Worm (Caenorhabditis elegans) whole organism, young adult: ENCODE measurements around the gene C53D6.7.

Experiments used
- B0035.1 ChIP-seq: sonication (generic microtip); optimal IDR thresholded peaks from 2 replicates; lab custom pipeline; 2016; ENCODE audit warnings: missing genetic modification characterization, mild to moderate bottlenecking, missing compliant biosample characterization, missing genotype, missing genetic modification reagents
- B0261.1 ChIP-seq: sonication (generic microtip); optimal IDR thresholded peaks from 2 replicates; lab custom pipeline; 2016; ENCODE audit warnings: mild to moderate bottlenecking, missing genetic modification characterization, moderate library complexity, missing compliant biosample characterization
- B0336.3 ChIP-seq: fragments of 200-800 bp; sonication (Bioruptor generic); IDR thresholded peaks from 2 replicates; pipeline ENCODE4 v1.3.6; 2022; ENCODE audit warnings: missing genetic modification characterization, missing compliant biosample characterization
- C06A6.2 ChIP-seq: fragments of 200-800 bp; sonication (Bioruptor generic); conservative IDR thresholded peaks from 2 replicates; pipeline ENCODE4 v1.3.6; 2022; ENCODE audit warnings: missing genetic modification characterization, missing compliant biosample characterization
- C17E4.6 ChIP-seq: fragments of 200-800 bp; sonication (Bioruptor generic); IDR thresholded peaks from 2 replicates; pipeline ENCODE4 v1.3.6; 2022; ENCODE audit warnings: missing genetic modification reagents, missing genetic modification characterization, missing compliant biosample characterization
- F37B4.10 ChIP-seq: fragments of 200-800 bp; sonication (Bioruptor generic); IDR thresholded peaks from 2 replicates; pipeline ENCODE4 v1.3.6; 2022; ENCODE audit warnings: missing genetic modification characterization, missing compliant biosample characterization
- F49E8.2 ChIP-seq: sonication (generic microtip); optimal IDR thresholded peaks from 3 replicates; lab custom pipeline; 2017; ENCODE audit warnings: missing genetic modification characterization, mild to moderate bottlenecking, missing compliant biosample characterization, antibody characterized with exemption, moderate library complexity; ENCODE audit not compliant: insufficient read depth
- F52B5.7 ChIP-seq: sonication (generic microtip); optimal IDR thresholded peaks from 2 replicates; lab custom pipeline; 2016; ENCODE audit warnings: mild to moderate bottlenecking, missing genetic modification characterization, missing compliant biosample characterization
- F57A8.1 ChIP-seq: fragments of 200-800 bp; sonication (Bioruptor generic); optimal IDR thresholded peaks from 2 replicates; lab custom pipeline; 2018; ENCODE audit warnings: mild to moderate bottlenecking, missing genetic modification characterization, moderate library complexity, missing compliant biosample characterization
- T26A5.8 ChIP-seq: sonication (generic microtip); optimal IDR thresholded peaks from 2 replicates; lab custom pipeline; 2016; ENCODE audit warnings: missing genetic modification characterization, missing compliant biosample characterization
- Y53F4B.3 ChIP-seq: fragments of 200-800 bp; sonication (Bioruptor generic); IDR thresholded peaks from 2 replicates; pipeline ENCODE4 v1.3.6; 2022; ENCODE audit warnings: missing genetic modification reagents, missing genetic modification characterization, missing compliant biosample characterization
- ama-1 ChIP-seq, 3 experiments: fragments of 150-350 bp in 1 of 3; sonication (generic microtip) in 2 of 3; optimal IDR thresholded peaks; 2 replicates each; lab custom pipeline; 2014 to 2018; ENCODE audit warnings: missing biosample characterization in 2 of 3, missing genetic modification characterization in 2 of 3, missing genetic modification reagents in 2 of 3
- aptf-2 ChIP-seq: fragments of 200-800 bp; sonication (Bioruptor generic); conservative IDR thresholded peaks from 2 replicates; pipeline ENCODE4 v1.3.6; 2022; ENCODE audit warnings: missing genetic modification reagents, missing genetic modification characterization, missing compliant biosample characterization
- attf-3 ChIP-seq: fragments of 200-800 bp; sonication (Bioruptor generic); conservative IDR thresholded peaks from 2 replicates; pipeline ENCODE4 v1.3.6; 2022; ENCODE audit warnings: missing genetic modification reagents, missing genetic modification characterization, missing compliant biosample characterization
- bed-2 ChIP-seq: fragments of 200-800 bp; sonication (Bioruptor generic); IDR thresholded peaks from 2 replicates; pipeline ENCODE4 v1.3.6; 2022; ENCODE audit warnings: missing genetic modification reagents, missing genetic modification characterization, missing compliant biosample characterization
- ccch-3 ChIP-seq: fragments of 200-800 bp; sonication (Bioruptor generic); optimal IDR thresholded peaks from 2 replicates; lab custom pipeline; 2018; ENCODE audit warnings: mild to moderate bottlenecking, missing genetic modification characterization, missing compliant biosample characterization
- cebp-1 ChIP-seq, 2 experiments: fragments of 200-800 bp in 1 of 2; sonication (Bioruptor generic) in 1 of 2; sonication (generic microtip) in 1 of 2; IDR thresholded peaks in 1 of 2; optimal IDR thresholded peaks in 1 of 2; 2 replicates each; pipeline versions ENCODE4 v1.3.6 to Lab custom; 2017 to 2022; ENCODE audit warnings: missing compliant biosample characterization in 2 of 2, missing genetic modification characterization in 2 of 2, mild to moderate bottlenecking in 1 of 2, missing genetic modification reagents in 1 of 2, moderate library complexity in 1 of 2
- ceh-58 ChIP-seq: fragments of 200-800 bp; sonication (Bioruptor generic); IDR thresholded peaks from 2 replicates; pipeline ENCODE4 v1.3.6; 2022; ENCODE audit warnings: missing genetic modification characterization, missing compliant biosample characterization
- ceh-79 ChIP-seq: sonication (generic microtip); optimal IDR thresholded peaks from 2 replicates; lab custom pipeline; 2017; ENCODE audit warnings: mild to moderate bottlenecking, missing genetic modification characterization, missing compliant biosample characterization
- dpl-1 ChIP-seq: fragments of 150-350 bp; optimal IDR thresholded peaks from 2 replicates; lab custom pipeline; 2014; ENCODE audit warnings: missing biosample characterization, missing genetic modification reagents, missing genetic modification characterization
- egl-44 ChIP-seq: fragments of 200-800 bp; sonication (Bioruptor generic); IDR thresholded peaks from 2 replicates; pipeline ENCODE4 v1.3.6; 2022; ENCODE audit warnings: missing genetic modification reagents, missing genetic modification characterization, missing compliant biosample characterization
- hlh-12 ChIP-seq: sonication (generic microtip); optimal IDR thresholded peaks from 2 replicates; lab custom pipeline; 2016; ENCODE audit warnings: missing genetic modification characterization, missing compliant biosample characterization
- hlh-26 ChIP-seq: fragments of 200-800 bp; sonication (Bioruptor generic); conservative IDR thresholded peaks from 2 replicates; pipeline ENCODE4 v1.3.6; 2022; ENCODE audit warnings: missing genetic modification reagents, missing genetic modification characterization, missing compliant biosample characterization
- hsf-1 ChIP-seq: fragments of 200-800 bp; sonication (Bioruptor generic); IDR thresholded peaks from 2 replicates; pipeline ENCODE4 v1.3.6; 2022; ENCODE audit warnings: missing genetic modification reagents, missing genetic modification characterization, missing compliant biosample characterization
- lag-1 ChIP-seq: fragments of 200-800 bp; sonication (Bioruptor generic); IDR thresholded peaks from 2 replicates; pipeline ENCODE4 v1.3.6; 2022; ENCODE audit warnings: missing genetic modification reagents, missing genetic modification characterization, missing compliant biosample characterization
- let-526 ChIP-seq: fragments of 200-800 bp; sonication (Bioruptor generic); IDR thresholded peaks from 2 replicates; pipeline ENCODE4 v1.3.6; 2022; ENCODE audit warnings: missing genetic modification reagents, missing genetic modification characterization, missing compliant biosample characterization
- lin-54 ChIP-seq: fragments of 200-800 bp; sonication (Bioruptor generic); optimal IDR thresholded peaks from 2 replicates; lab custom pipeline; 2018; ENCODE audit warnings: mild to moderate bottlenecking, missing genetic modification characterization, missing compliant biosample characterization
- lir-1 ChIP-seq: fragments of 200-800 bp; sonication (Bioruptor generic); conservative IDR thresholded peaks from 2 replicates; pipeline ENCODE4 v1.3.6; 2022; ENCODE audit warnings: missing genetic modification reagents, missing genetic modification characterization, missing compliant biosample characterization
- madf-10 ChIP-seq: sonication (generic microtip); optimal IDR thresholded peaks from 2 replicates; lab custom pipeline; 2016; ENCODE audit warnings: mild to moderate bottlenecking, missing genetic modification characterization, missing compliant biosample characterization
- mel-28 ChIP-seq: sonication (generic microtip); optimal IDR thresholded peaks from 2 replicates; lab custom pipeline; 2016; ENCODE audit warnings: borderline replicate concordance, mild to moderate bottlenecking, missing genetic modification characterization, missing compliant biosample characterization
- nfya-1 ChIP-seq: sonication (generic microtip); optimal IDR thresholded peaks from 2 replicates; lab custom pipeline; 2017; ENCODE audit warnings: antibody characterized with exemption, missing compliant biosample characterization, missing genetic modification characterization, borderline replicate concordance; ENCODE audit not compliant: insufficient read depth
- nhr-179 ChIP-seq: sonication (generic microtip); optimal IDR thresholded peaks from 2 replicates; lab custom pipeline; 2016; ENCODE audit warnings: mild to moderate bottlenecking, missing genetic modification characterization, missing compliant biosample characterization
- rec-8 ChIP-seq, 2 experiments: sonication (generic microtip); optimal IDR thresholded peaks; 2 replicates each; lab custom pipeline; 2016; ENCODE audit warnings: mild to moderate bottlenecking in 2 of 2, missing genetic modification characterization in 2 of 2, missing genetic modification reagents in 2 of 2, missing genotype in 2 of 2, missing biosample characterization in 1 of 2, missing compliant biosample characterization in 1 of 2, moderate library complexity in 1 of 2
- repo-1 ChIP-seq: sonication (generic microtip); optimal IDR thresholded peaks from 2 replicates; lab custom pipeline; 2017; ENCODE audit warnings: mild to moderate bottlenecking, missing genetic modification characterization, missing compliant biosample characterization
- sea-2 ChIP-seq: fragments of 200-800 bp; sonication (Bioruptor generic); IDR thresholded peaks from 2 replicates; pipeline ENCODE4 v1.3.6; 2022; ENCODE audit warnings: missing genetic modification characterization, missing compliant biosample characterization
- unc-62 ChIP-seq: fragments of 150-350 bp; optimal IDR thresholded peaks from 2 replicates; lab custom pipeline; 2014; ENCODE audit warnings: missing biosample characterization, missing genetic modification reagents, missing genetic modification characterization
- xnd-1 ChIP-seq: sonication (generic microtip); optimal IDR thresholded peaks from 2 replicates; lab custom pipeline; 2016; ENCODE audit warnings: missing genotype, missing genetic modification reagents, missing genetic modification characterization, missing compliant biosample characterization
- ztf-28 ChIP-seq: fragments of 200-800 bp; sonication (Bioruptor generic); IDR thresholded peaks from 2 replicates; pipeline ENCODE4 v1.3.6; 2022; ENCODE audit warnings: missing genetic modification reagents, missing genetic modification characterization, missing compliant biosample characterization

C53D6.7 gene

DNA sequence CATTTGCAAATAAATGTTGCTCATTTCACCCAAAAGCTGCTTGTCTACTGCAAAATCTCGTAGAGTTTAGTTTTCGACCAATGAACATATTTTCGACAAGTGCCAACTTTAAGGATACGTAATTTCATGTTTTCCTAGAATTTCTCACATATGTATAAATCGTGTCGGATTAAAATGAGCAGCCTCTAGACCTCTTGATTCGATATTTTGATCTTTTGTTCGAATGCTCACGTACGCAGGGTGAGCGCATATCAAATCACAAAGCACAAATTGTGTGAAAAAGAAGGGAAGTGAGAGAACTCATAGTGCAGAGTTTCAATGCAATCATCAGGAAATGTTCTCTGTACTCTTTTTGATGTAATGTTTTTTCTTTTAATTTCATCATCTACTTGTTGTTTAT lies 26.6 kb upstream of the C53D6.7 start:
- no peak for TF ChIP-seq cebp-1 (GFP tag; IDR thresholded peaks at IDR 0.05; lab: Robert Waterston, UW)
- TF ChIP-seq cebp-1 (tag; optimal IDR thresholded peaks at IDR 0.05; lab: Kevin White, UChicago): peak; percentile 25
- no peak for TF ChIP-seq hlh-26 (GFP tag; lab: Robert Waterston, UW)

ce11 chrIV:9053403-9053802 lies 16.4 kb upstream of the C53D6.7 start:
- TF ChIP-seq repo-1 (tag; lab: Kevin White, UChicago) (no peak), ceh-79 (tag; lab: Kevin White, UChicago) (no peak), hsf-1 (GFP tag; lab: Robert Waterston, UW) (no peak), lir-1 (GFP tag; lab: Robert Waterston, UW) (no peak), F37B4.10 (GFP tag; lab: Robert Waterston, UW) (no peak), lag-1 (no peak), T26A5.8 (tag; lab: Kevin White, UChicago) (no peak), lin-54 (no peak), nhr-179 (tag; lab: Kevin White, UChicago) (no peak)
- TF ChIP-seq, all 124 proteins: peak for 0

DNA sequence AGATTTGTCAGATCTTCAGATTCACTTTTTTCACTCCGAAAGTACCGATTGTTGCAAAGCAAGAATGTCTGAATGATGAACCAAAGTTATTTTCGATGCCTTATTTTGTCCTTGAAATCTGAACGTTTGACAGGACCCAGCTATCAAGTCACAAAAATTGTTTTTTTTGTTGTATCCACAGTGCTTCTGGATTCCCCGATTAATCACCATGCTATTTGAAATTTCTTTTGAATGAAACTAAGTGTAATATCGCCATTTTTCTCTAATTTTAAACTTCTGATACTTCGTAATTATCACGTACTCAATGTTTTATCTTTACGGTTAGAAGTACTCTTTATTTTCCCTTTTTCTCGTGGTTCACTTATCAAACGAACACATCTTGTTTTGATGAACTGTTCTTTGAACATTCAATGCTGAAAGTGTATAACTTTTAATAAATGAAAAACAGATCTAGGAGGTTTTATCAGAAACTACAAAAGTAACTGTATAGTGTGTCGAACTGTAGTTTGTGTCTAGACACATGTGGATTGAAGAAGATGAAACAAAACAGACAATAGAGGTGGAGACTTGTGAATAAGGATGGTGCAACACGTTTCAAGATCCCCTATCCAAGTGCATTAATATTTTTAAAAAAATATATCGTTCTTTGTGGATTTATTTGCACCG lies 14.7 kb upstream of the C53D6.7 start:
- TF ChIP-seq ceh-58 (GFP tag; lab: Robert Waterston, UW): no peak
- no peak for TF ChIP-seq F49E8.2 (tag; lab: Kevin White, UChicago)
- no peak for TF ChIP-seq mel-28 (tag; lab: Kevin White, UChicago)
- no peak for TF ChIP-seq let-526 (GFP tag; lab: Robert Waterston, UW)

DNA sequence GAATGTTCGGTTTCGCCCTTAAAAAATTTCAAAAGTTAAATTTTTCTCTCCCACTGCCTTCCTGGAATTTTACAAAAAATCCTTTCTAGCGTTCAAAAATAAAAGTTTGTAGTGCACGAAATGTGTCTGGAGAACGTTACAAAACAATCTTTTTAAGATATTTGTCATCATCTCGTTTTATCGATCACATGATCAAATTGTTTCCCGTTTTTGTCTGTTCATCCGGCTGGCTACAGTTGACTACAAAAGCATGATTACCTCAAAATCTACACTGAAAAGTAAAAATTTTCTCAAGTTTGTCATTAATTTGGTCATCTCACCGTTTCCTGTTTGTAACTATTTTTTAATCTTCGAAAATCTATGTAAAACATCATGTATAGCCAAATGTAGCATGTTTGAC lies 14.1 kb upstream of the C53D6.7 start:
- no peak for TF ChIP-seq dpl-1 (GFP tag; lab: Kevin White, UChicago)

DNA sequence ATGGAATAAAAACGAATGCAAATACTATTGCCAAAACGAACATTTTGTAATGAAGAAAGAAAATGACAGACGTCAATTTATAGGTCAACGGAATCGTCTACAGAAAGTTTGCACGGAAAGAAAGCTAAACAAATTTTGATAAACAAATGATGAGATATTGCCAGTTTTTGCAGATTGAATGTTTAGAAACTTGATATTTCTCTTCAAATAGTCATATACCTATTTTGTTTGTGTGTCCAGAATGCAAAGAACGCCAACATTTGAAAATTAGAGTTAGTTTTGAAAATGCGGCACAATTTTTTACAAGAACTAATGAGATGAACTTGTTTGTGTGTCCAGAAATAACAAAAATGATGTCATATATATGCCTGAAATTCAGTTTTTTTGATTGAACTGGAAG lies 8.3 kb upstream of the C53D6.7 start, which contains the start of gene Y73F4A.1:
Y73F4A.1 (minus strand) TSS at position 101 of the 400 bp plus-strand sequence.
- TF ChIP-seq ama-1 (optimal IDR thresholded peaks at IDR 0.05; lab: Kevin White, UChicago) (no peak), ama-1 (GFP tag; optimal IDR thresholded peaks at IDR 0.05; lab: Kevin White, UChicago) (no peak), unc-62 (GFP tag; lab: Kevin White, UChicago) (no peak), ztf-28 (GFP tag; lab: Robert Waterston, UW) (no peak), F52B5.7 (tag; lab: Kevin White, UChicago) (no peak), bed-2 (no peak), B0261.1 (tag; lab: Kevin White, UChicago) (no peak), F37B4.10 (GFP tag; lab: Robert Waterston, UW) (no peak), ceh-58 (GFP tag; lab: Robert Waterston, UW) (no peak), rec-8 (tag; optimal IDR thresholded peaks at IDR 0.05; lab: Kevin White, UChicago) (no peak), ccch-3 (GFP tag; lab: Kevin White, UChicago) (no peak), Y53F4B.3 (GFP tag; lab: Robert Waterston, UW) (no peak), xnd-1 (tag; lab: Kevin White, UChicago) (no peak), C17E4.6 (no peak), nfya-1 (tag; lab: Kevin White, UChicago) (no peak)

DNA sequence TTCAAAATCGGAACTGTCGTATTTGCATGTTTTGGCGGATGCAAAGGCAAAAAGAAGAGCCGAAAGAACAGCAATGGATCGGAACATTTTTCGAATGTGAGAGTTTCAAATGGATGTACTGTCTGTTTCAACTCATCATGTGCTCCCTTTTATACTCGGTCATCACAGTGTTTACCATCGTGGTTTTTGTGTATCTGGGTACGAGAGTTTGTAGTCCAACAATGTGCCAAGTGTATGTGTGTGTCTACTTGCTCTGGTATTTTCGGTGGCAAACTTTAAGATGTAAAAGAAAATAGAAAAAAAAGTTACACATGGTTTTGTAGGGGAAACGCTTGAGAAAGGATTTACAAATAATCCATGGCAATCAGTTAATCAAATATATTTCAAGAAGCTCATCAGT lies 6.3 kb upstream of the C53D6.7 start, which contains the start of gene Y73F4A.2:
Y73F4A.2 (minus strand) TSS at position 124 of the 400 bp plus-strand sequence.
- no peak for TF ChIP-seq ccch-3 (GFP tag; lab: Kevin White, UChicago)
- TF ChIP-seq aptf-2 (GFP tag; lab: Robert Waterston, UW): no peak
- no peak for TF ChIP-seq attf-3 (GFP tag; lab: Robert Waterston, UW)
- TF ChIP-seq F57A8.1 (GFP tag; lab: Kevin White, UChicago): no peak
- TF ChIP-seq B0336.3 (GFP tag; lab: Robert Waterston, UW): no peak
- TF ChIP-seq sea-2 (GFP tag; lab: Robert Waterston, UW): no peak
- no peak for TF ChIP-seq cebp-1 (GFP tag; IDR thresholded peaks at IDR 0.05; lab: Robert Waterston, UW)
- no peak for TF ChIP-seq cebp-1 (tag; optimal IDR thresholded peaks at IDR 0.05; lab: Kevin White, UChicago)
- TF ChIP-seq C06A6.2 (GFP tag; lab: Robert Waterston, UW): no peak
- no peak for TF ChIP-seq hlh-12 (tag; lab: Kevin White, UChicago)
- no peak for TF ChIP-seq madf-10
- TF ChIP-seq egl-44 (GFP tag; lab: Robert Waterston, UW): no peak
- no peak for TF ChIP-seq B0035.1 (tag; lab: Kevin White, UChicago)
- no peak for TF ChIP-seq ztf-28 (GFP tag; lab: Robert Waterston, UW)
- TF ChIP-seq, all 124 proteins: peak for 0
